Fruit fly (Drosophila melanogaster) whole organism, adult: Measurements from ENCODE around the gene CG2652.

Source experiments
- CG1620 ChIP-seq: fragments of 200-800 bp; sonication (Bioruptor generic); optimal IDR thresholded peaks from 2 replicates; lab custom pipeline; 2016; ENCODE audit warnings: missing biosample characterization, missing genetic modification characterization
- CG33017 ChIP-seq: fragments of 200-800 bp; sonication (Bioruptor generic); optimal IDR thresholded peaks from 2 replicates; lab custom pipeline; 2018; ENCODE audit warnings: missing biosample characterization, mild to moderate bottlenecking, missing genetic modification characterization, moderate library complexity
- CG7045 ChIP-seq: fragments of 200-800 bp; sonication (Bioruptor generic); optimal IDR thresholded peaks from 2 replicates; lab custom pipeline; 2017; ENCODE audit warnings: missing biosample characterization, mild to moderate bottlenecking, missing genetic modification characterization
- Clk ChIP-seq: fragments of 200-800 bp; sonication (Bioruptor generic); optimal IDR thresholded peaks from 2 replicates; lab custom pipeline; 2017; ENCODE audit warnings: missing biosample characterization, missing genetic modification characterization
- Hr96 ChIP-seq: fragments of 200-800 bp; sonication (Bioruptor generic); optimal IDR thresholded peaks from 2 replicates; lab custom pipeline; 2016; ENCODE audit warnings: missing biosample characterization, missing genetic modification characterization
- Mnt ChIP-seq: fragments of 200-800 bp; sonication (Bioruptor generic); optimal IDR thresholded peaks from 2 replicates; lab custom pipeline; 2016; ENCODE audit warnings: missing biosample characterization, mild to moderate bottlenecking, missing genetic modification characterization
- bab1 ChIP-seq: fragments of 200-800 bp; sonication (Bioruptor generic); optimal IDR thresholded peaks from 3 replicates; lab custom pipeline; 2019; ENCODE audit warnings: missing biosample characterization, mild to moderate bottlenecking, missing genetic modification characterization, moderate library complexity
- cic ChIP-seq: fragments of 200-800 bp; sonication (Bioruptor generic); optimal IDR thresholded peaks from 2 replicates; lab custom pipeline; 2017; ENCODE audit warnings: missing biosample characterization, mild to moderate bottlenecking, missing genetic modification characterization, moderate library complexity
- cnc ChIP-seq, 2 experiments: fragments of >200 bp; optimal IDR thresholded peaks; 2 replicates each; lab custom pipeline; 2017
- kay ChIP-seq: fragments of 200-800 bp; sonication (Bioruptor generic); peaks from one replicate; lab custom pipeline; 2016; ENCODE audit warnings: missing biosample characterization, missing genetic modification characterization, borderline replicate concordance
- ovo ChIP-seq: fragments of 200-800 bp; sonication (Bioruptor generic); optimal IDR thresholded peaks from 2 replicates; lab custom pipeline; 2016; ENCODE audit warnings: missing biosample characterization, missing genetic modification characterization
- pad ChIP-seq: fragments of 200-800 bp; sonication (Bioruptor generic); optimal IDR thresholded peaks from 3 replicates; lab custom pipeline; 2017; ENCODE audit warnings: missing biosample characterization, missing genetic modification characterization, mild to moderate bottlenecking, moderate library complexity, missing genetic modification reagents
- toe ChIP-seq: fragments of 200-800 bp; sonication (Bioruptor generic); optimal IDR thresholded peaks from 2 replicates; lab custom pipeline; 2016; ENCODE audit warnings: missing biosample characterization, missing genetic modification characterization

- TF ChIP-seq CG7045 (GFP tag; lab: Kevin White, UChicago) = no peak
- no peak for TF ChIP-seq kay (GFP tag; lab: Kevin White, UChicago)
- TF ChIP-seq cic = no peak
- TF ChIP-seq toe (GFP tag; lab: Kevin White, UChicago) = no peak
- no peak for TF ChIP-seq ovo (GFP tag; lab: Kevin White, UChicago)
- no peak for TF ChIP-seq bab1 (GFP tag; lab: Kevin White, UChicago)
- TF ChIP-seq Clk (GFP tag; lab: Kevin White, UChicago) = no peak
- TF ChIP-seq CG1620 = no peak
- TF ChIP-seq pad = no peak
- TF ChIP-seq cnc (optimal IDR thresholded peaks at IDR 0.05; lab: Kevin White, UChicago) = no peak
- TF ChIP-seq Hr96 (GFP tag; lab: Kevin White, UChicago) = no peak
- no peak for TF ChIP-seq CG33017 (tag; lab: Kevin White, UChicago)
- no peak for TF ChIP-seq Mnt (GFP tag; lab: Kevin White, UChicago)
Measured at dm6 chrX:2698064-2698894, 15.5 kb upstream of the CG2652 start, which contains the start of the genes Spg7 and Lint-O.
